Fruit fly (Drosophila melanogaster): ENCODE results near the gene CG17027.

The CG17027 gene

DNA sequence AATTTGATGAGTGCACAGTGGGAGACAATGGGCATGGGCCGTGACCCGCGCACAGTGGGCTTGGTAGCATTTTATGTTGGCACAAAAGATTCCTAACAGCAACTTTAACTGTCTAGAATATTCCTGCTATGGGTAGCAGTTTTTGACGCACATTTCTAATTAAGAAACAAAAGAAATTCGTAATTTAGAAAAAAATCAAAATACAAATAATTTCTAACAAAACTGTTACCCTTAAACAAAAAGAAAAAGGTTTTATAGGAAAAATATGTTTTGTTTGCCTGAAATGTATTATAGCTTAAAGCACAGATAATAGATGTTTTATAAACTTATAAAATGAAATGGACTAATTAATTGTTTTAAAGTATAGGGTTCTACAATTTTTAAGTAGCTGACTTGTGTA is 37.0 kb downstream of the CG17027 start:
- TF ChIP-seq CG14655 (GFP tag; optimal IDR thresholded peaks at IDR 0.05): peak; percentile 32
- peak; percentile 21 for TF ChIP-seq CG9948 (tag; optimal IDR thresholded peaks at IDR 0.05)
- no peak for TF ChIP-seq CG15710 (tag; optimal IDR thresholded peaks at IDR 0.05)
- TF ChIP-seq CG8159 (tag; optimal IDR thresholded peaks at IDR 0.05): peak; percentile 46

dm6 chr3L:16017528-16018250 is 37.8 kb downstream of the CG17027 start:
- no peak for TF ChIP-seq CG9948 (tag; optimal IDR thresholded peaks at IDR 0.05)

DNA sequence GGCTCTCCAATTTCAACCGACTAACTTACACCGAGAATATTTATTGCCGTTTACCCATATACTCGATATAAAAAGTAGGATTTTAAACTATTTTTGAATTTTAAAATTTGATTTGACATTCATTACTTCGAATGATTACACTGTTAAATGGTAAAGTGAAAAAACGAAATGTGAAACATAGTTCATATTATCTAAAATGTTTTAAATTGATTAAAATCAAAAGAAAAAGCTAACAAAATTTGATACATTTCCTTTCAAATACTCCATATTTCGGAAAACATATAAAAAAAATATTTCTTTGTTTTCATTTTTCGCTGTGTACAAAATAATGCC is 38.3 kb downstream of the CG17027 start:
- TF ChIP-seq Ets98B (GFP tag; IDR thresholded peaks at IDR 0.05) (no peak), Pif1B (GFP tag; optimal IDR thresholded peaks at IDR 0.05) (no peak), CG8301 (tag; optimal IDR thresholded peaks at IDR 0.05) (peak; percentile 30), rn (GFP tag; IDR thresholded peaks at IDR 0.05) (no peak), D1 (tag; optimal IDR thresholded peaks at IDR 0.05) (no peak), EcR (GFP tag; optimal IDR thresholded peaks at IDR 0.05) (no peak), fd96Ca (GFP tag; IDR thresholded peaks at IDR 0.05) (no peak), CG34367 (tag; optimal IDR thresholded peaks at IDR 0.05) (no peak), CG32121 (GFP tag; IDR thresholded peaks at IDR 0.05) (no peak), CG10348 (GFP tag; IDR thresholded peaks at IDR 0.05) (no peak), CG17806 (tag; optimal IDR thresholded peaks at IDR 0.05) (no peak), CG8159 (tag; optimal IDR thresholded peaks at IDR 0.05) (peak; percentile 42), CG13204 (GFP tag; optimal IDR thresholded peaks at IDR 0.05) (no peak), CG4496 (GFP tag; IDR thresholded peaks at IDR 0.05) (no peak), gl (tag; optimal IDR thresholded peaks at IDR 0.05) (no peak), CG12605 (GFP tag; IDR thresholded peaks at IDR 0.05) (no peak), CG9948 (tag; optimal IDR thresholded peaks at IDR 0.05) (peak; percentile 8), Pif1A (GFP tag; optimal IDR thresholded peaks at IDR 0.05) (no peak), Snoo (tag; optimal IDR thresholded peaks at IDR 0.05) (no peak), CG14655 (GFP tag; optimal IDR thresholded peaks at IDR 0.05) (peak; percentile 31), CG15710 (tag; optimal IDR thresholded peaks at IDR 0.05) (no peak)

DNA sequence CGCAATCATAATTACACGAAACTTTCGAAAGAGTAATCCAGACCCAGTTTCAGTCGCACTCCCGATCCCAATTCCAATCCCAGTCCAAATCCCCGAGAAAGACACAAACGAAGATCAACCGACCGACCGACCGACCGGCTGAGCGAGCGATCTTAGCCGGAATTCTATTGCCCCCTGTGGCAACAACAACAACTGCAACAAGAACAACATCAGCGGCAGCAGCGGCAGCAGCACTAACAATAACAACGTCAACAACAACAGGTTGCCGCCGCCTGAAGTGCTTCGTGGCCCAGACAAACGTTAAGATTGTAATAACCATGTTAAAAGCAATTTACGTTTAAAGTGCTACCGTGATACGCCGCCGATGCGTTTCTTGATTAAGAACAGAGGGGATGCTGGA is 38.8 kb downstream of the CG17027 start:
- TF ChIP-seq CG10348 (GFP tag; IDR thresholded peaks at IDR 0.05) (no peak), CG4496 (GFP tag; IDR thresholded peaks at IDR 0.05) (0 out of 3 replicates have a peak, but pooled peaks have one; percentile 21), EcR (GFP tag; optimal IDR thresholded peaks at IDR 0.05) (no peak), CG34367 (tag; optimal IDR thresholded peaks at IDR 0.05) (no peak), CG13204 (GFP tag; optimal IDR thresholded peaks at IDR 0.05) (peak; percentile 37)

dm6 chr3L:16019144-16020006 is 39.5 kb downstream of the CG17027 start:
- TF ChIP-seq CG8301 (tag; optimal IDR thresholded peaks at IDR 0.05): peak; percentile 59
- TF ChIP-seq Snoo (tag; optimal IDR thresholded peaks at IDR 0.05): peak; percentile 15
- peak; percentile 45 for TF ChIP-seq CG9948 (tag; optimal IDR thresholded peaks at IDR 0.05)
- peak; percentile 33 for TF ChIP-seq CG8159 (tag; optimal IDR thresholded peaks at IDR 0.05)
- TF ChIP-seq EcR (GFP tag; optimal IDR thresholded peaks at IDR 0.05): no peak
- peak; percentile 75 for TF ChIP-seq CG14655 (GFP tag; optimal IDR thresholded peaks at IDR 0.05)
- no peak for TF ChIP-seq CG32121 (GFP tag; IDR thresholded peaks at IDR 0.05)
- peak; percentile 6 for TF ChIP-seq CG17806 (tag; optimal IDR thresholded peaks at IDR 0.05)
- TF ChIP-seq Ets98B (GFP tag; IDR thresholded peaks at IDR 0.05): no peak

DNA sequence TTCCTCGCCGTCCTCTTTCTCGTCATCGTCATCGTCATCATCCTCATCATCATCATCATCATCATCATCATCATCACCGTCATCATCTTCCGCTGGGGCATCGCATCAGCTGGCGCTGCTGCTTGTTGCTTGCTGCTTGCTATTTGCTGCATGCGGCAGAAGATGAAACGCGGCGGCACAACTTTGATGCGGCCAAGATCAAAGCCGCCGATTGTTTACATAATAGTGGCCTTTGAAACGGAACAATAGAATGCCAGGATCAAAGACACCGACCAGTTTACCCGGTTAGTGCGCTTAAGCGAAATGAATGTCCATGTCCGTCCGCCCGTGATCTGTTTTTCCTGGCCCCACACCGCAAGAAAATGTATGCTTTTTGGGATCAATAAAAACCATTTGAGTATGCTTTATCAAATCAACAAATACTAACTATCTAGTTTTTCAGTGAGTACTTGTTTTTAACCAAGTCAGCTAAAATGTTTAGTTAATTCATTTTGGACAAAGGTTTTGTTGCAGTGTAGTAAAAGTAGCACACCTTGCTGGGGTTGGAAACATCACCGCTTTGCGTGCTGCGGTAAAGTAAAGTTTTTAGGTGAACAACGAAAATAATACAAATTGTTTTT is 41.3 kb downstream of the CG17027 start:
- TF ChIP-seq CG8301 (tag; optimal IDR thresholded peaks at IDR 0.05) (peak; percentile 68), CG34367 (tag; optimal IDR thresholded peaks at IDR 0.05) (peak; percentile 31), fd96Ca (GFP tag; IDR thresholded peaks at IDR 0.05) (peak; percentile 60; the same call in 2 of the 3 replicates), CG14655 (GFP tag; optimal IDR thresholded peaks at IDR 0.05) (peak; percentile 66), CG4496 (GFP tag; IDR thresholded peaks at IDR 0.05) (peak; percentile 51; the same call in 1 of the 3 replicates), Snoo (tag; optimal IDR thresholded peaks at IDR 0.05) (no peak), Pif1A (GFP tag; optimal IDR thresholded peaks at IDR 0.05) (peak; percentile 61), CG10348 (GFP tag; IDR thresholded peaks at IDR 0.05) (no peak), Ets98B (GFP tag; IDR thresholded peaks at IDR 0.05) (peak; percentile 40; the same call in 1 of the 2 replicates), rn (GFP tag; IDR thresholded peaks at IDR 0.05) (no peak), gl (tag; optimal IDR thresholded peaks at IDR 0.05) (no peak), CG17806 (tag; optimal IDR thresholded peaks at IDR 0.05) (peak; percentile 55), Pif1B (GFP tag; optimal IDR thresholded peaks at IDR 0.05) (peak; percentile 40), EcR (GFP tag; optimal IDR thresholded peaks at IDR 0.05) (no peak), CG15710 (tag; optimal IDR thresholded peaks at IDR 0.05) (peak; percentile 44), CG8159 (tag; optimal IDR thresholded peaks at IDR 0.05) (peak; percentile 58), CG9948 (tag; optimal IDR thresholded peaks at IDR 0.05) (peak; percentile 43)
